Fruit fly (Drosophila melanogaster) whole organism, adult: ENCODE measurements around the gene CG6163.

Experiments
- CG11617 ChIP-seq: fragments of 200-800 bp; sonication (Bioruptor generic); optimal IDR thresholded peaks from 2 replicates; lab custom pipeline; 2017; ENCODE audit warnings: mild to moderate bottlenecking, missing biosample characterization, missing genetic modification reagents, missing genetic modification characterization
- CG12768 ChIP-seq: fragments of 200-800 bp; sonication (Bioruptor generic); optimal IDR thresholded peaks from 2 replicates; lab custom pipeline; 2017; ENCODE audit warnings: missing biosample characterization, missing genetic modification characterization, mild to moderate bottlenecking, moderate library complexity, missing genetic modification reagents
- CG14711 ChIP-seq: fragments of 200-800 bp; sonication (Bioruptor generic); optimal IDR thresholded peaks from 2 replicates; lab custom pipeline; 2018; ENCODE audit warnings: missing biosample characterization, mild to moderate bottlenecking, missing genetic modification characterization, moderate library complexity
- CG5204 ChIP-seq: fragments of 200-800 bp; sonication (Bioruptor generic); optimal IDR thresholded peaks from 2 replicates; lab custom pipeline; 2016; ENCODE audit warnings: missing biosample characterization, missing genetic modification characterization
- CG7045 ChIP-seq: fragments of 200-800 bp; sonication (Bioruptor generic); optimal IDR thresholded peaks from 2 replicates; lab custom pipeline; 2017; ENCODE audit warnings: missing biosample characterization, mild to moderate bottlenecking, missing genetic modification characterization
- CG7101 ChIP-seq: fragments of 200-800 bp; sonication (Bioruptor generic); optimal IDR thresholded peaks from 2 replicates; lab custom pipeline; 2018; ENCODE audit warnings: missing biosample characterization, mild to moderate bottlenecking, missing genetic modification characterization, moderate library complexity
- Clk ChIP-seq: fragments of 200-800 bp; sonication (Bioruptor generic); optimal IDR thresholded peaks from 2 replicates; lab custom pipeline; 2017; ENCODE audit warnings: missing biosample characterization, missing genetic modification characterization
- Crg-1 ChIP-seq: fragments of 200-800 bp; sonication (Bioruptor generic); optimal IDR thresholded peaks from 2 replicates; lab custom pipeline; 2016; ENCODE audit warnings: missing biosample characterization, missing genetic modification characterization
- bab1 ChIP-seq: fragments of 200-800 bp; sonication (Bioruptor generic); optimal IDR thresholded peaks from 3 replicates; lab custom pipeline; 2019; ENCODE audit warnings: missing biosample characterization, mild to moderate bottlenecking, missing genetic modification characterization, moderate library complexity
- cic ChIP-seq: fragments of 200-800 bp; sonication (Bioruptor generic); optimal IDR thresholded peaks from 2 replicates; lab custom pipeline; 2017; ENCODE audit warnings: missing biosample characterization, mild to moderate bottlenecking, missing genetic modification characterization, moderate library complexity
- kay ChIP-seq: fragments of 200-800 bp; sonication (Bioruptor generic); peaks from one replicate; lab custom pipeline; 2016; ENCODE audit warnings: missing biosample characterization, missing genetic modification characterization, borderline replicate concordance
- ovo ChIP-seq: fragments of 200-800 bp; sonication (Bioruptor generic); optimal IDR thresholded peaks from 2 replicates; lab custom pipeline; 2016; ENCODE audit warnings: missing biosample characterization, missing genetic modification characterization
- pad ChIP-seq: fragments of 200-800 bp; sonication (Bioruptor generic); optimal IDR thresholded peaks from 3 replicates; lab custom pipeline; 2017; ENCODE audit warnings: missing biosample characterization, missing genetic modification characterization, mild to moderate bottlenecking, moderate library complexity, missing genetic modification reagents
- toe ChIP-seq: fragments of 200-800 bp; sonication (Bioruptor generic); optimal IDR thresholded peaks from 2 replicates; lab custom pipeline; 2016; ENCODE audit warnings: missing biosample characterization, missing genetic modification characterization

DNA sequence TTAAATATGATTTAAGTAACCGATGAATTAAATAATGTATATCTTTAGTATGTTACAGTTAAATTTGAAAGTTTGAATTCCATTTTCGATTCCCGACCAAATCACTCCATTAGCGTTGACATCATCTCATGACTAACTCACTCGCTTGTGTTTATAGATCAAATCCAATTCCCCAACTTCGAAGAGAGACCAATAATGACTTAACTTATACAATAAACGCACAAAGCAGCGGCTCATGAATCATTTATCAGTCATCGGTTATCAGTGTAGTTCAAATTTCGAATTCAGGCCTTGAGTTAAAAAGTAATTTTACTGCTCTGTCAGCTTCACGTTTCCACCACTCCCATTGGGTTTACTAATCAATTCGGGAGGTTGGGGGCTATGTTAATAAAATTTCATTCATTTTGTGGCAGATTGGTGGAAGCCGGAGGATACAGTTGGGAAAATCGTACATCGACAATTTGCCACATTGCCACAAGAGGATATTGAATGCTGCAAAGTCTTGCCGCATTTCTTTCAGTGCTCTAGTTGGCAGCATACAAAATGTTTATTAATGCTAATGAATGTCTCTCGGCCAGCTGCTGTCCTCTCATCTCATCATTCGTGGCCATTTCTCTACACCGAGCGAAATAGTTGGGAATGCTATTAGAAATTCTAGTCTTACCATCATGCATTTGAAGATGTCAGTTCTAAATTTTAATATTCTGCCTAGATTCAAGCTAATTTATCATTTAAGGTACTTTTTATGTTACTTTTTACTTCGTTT lies 43.8 kb upstream of the CG6163 start:
- TF ChIP-seq pad (GFP tag; lab: Kevin White, UChicago) (no peak), CG7101 (no peak), bab1 (GFP tag; lab: Kevin White, UChicago) (no peak), CG14711 (tag; lab: Kevin White, UChicago) (no peak), kay (GFP tag; lab: Kevin White, UChicago) (no peak), ovo (GFP tag; lab: Kevin White, UChicago) (no peak), cic (GFP tag; lab: Kevin White, UChicago) (no peak), CG5204 (GFP tag; lab: Kevin White, UChicago) (no peak), Clk (GFP tag; lab: Kevin White, UChicago) (no peak), toe (GFP tag; lab: Kevin White, UChicago) (no peak), CG12768 (no peak), Crg-1 (GFP tag; lab: Kevin White, UChicago) (no peak), CG11617 (GFP tag; lab: Kevin White, UChicago) (no peak), CG7045 (GFP tag; lab: Kevin White, UChicago) (no peak)
